Worm (Caenorhabditis elegans) whole organism, mixed stage, embryonic: ENCODE measurements around the gene tbx-8.

Experiments used
- ceh-39 ChIP-seq: fragments of 150-350 bp; optimal IDR thresholded peaks from 2 replicates; lab custom pipeline; 2014; ENCODE audit warnings: missing biosample characterization, missing genetic modification characterization
- ces-1 ChIP-seq: fragments of 150-350 bp; optimal IDR thresholded peaks from 2 replicates; lab custom pipeline; 2014; ENCODE audit warnings: missing biosample characterization, missing genetic modification reagents, missing genetic modification characterization
- nhr-28 ChIP-seq: fragments of 150-350 bp; optimal IDR thresholded peaks from 2 replicates; lab custom pipeline; 2014; ENCODE audit warnings: missing biosample characterization, missing genetic modification characterization
- nhr-76 ChIP-seq: sonication (generic microtip); optimal IDR thresholded peaks from 2 replicates; lab custom pipeline; 2017; ENCODE audit warnings: missing biosample characterization, missing genetic modification characterization
- sem-2 ChIP-seq: fragments of 200-800 bp; sonication (Bioruptor generic); optimal IDR thresholded peaks from 2 replicates; lab custom pipeline; 2018; ENCODE audit warnings: mild to moderate bottlenecking, missing genetic modification characterization, missing compliant biosample characterization
- unc-120 ChIP-seq: sonication (generic microtip); optimal IDR thresholded peaks from 2 replicates; lab custom pipeline; 2017; ENCODE audit warnings: missing genetic modification characterization, missing compliant biosample characterization; ENCODE audit not compliant: poor library complexity, severe bottlenecking
- unc-62 ChIP-seq: fragments of 150-350 bp; optimal IDR thresholded peaks from 2 replicates; lab custom pipeline; 2014; ENCODE audit warnings: missing biosample characterization, missing genetic modification reagents, missing genetic modification characterization
- ztf-11 ChIP-seq: fragments of 150-350 bp; optimal IDR thresholded peaks from 2 replicates; lab custom pipeline; 2014; ENCODE audit warnings: missing biosample characterization, missing genetic modification characterization

DNA sequence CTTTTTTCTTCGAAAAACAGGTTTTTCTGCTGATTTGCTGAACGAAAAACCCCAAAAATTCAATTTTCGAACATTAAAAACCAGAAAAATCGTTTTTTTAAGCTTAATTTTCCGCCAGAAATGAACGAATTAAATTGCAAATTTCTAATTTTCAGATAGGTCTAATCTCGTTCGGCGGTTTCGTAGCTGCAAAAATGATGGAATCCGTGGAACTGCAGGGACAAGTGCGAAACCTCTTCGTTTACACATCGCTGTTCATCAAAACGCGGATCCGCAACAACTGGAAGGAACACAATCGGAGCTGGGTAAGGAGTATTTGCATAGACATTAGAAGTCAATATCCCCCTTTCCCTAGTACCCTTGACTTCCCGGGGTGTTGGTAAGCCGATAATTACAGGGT lies 11.0 kb upstream of the tbx-8 start:
- TF ChIP-seq ztf-11, result no peak
- no peak for TF ChIP-seq ceh-39 (tag; lab: Kevin White, UChicago)
- TF ChIP-seq nhr-28, result no peak
- TF ChIP-seq unc-62 (GFP tag; lab: Kevin White, UChicago), result no peak
- TF ChIP-seq sem-2 (GFP tag; lab: Kevin White, UChicago), result no peak
- no peak for TF ChIP-seq ces-1 (GFP tag; lab: Kevin White, UChicago)
- no peak for TF ChIP-seq nhr-76 (tag; lab: Kevin White, UChicago)
- TF ChIP-seq unc-120 (tag; lab: Kevin White, UChicago), result no peak
